Worm (Caenorhabditis elegans) whole organism, late embryonic: ENCODE results near the gene H04D03.2.

Experiments used
- ceh-24 ChIP-seq: sonication (generic microtip); optimal IDR thresholded peaks from 2 replicates; lab custom pipeline; 2016; ENCODE audit warnings: mild to moderate bottlenecking, missing genetic modification characterization, missing compliant biosample characterization
- elt-2 ChIP-seq: sonication (generic microtip); optimal IDR thresholded peaks from 2 replicates; lab custom pipeline; 2016; ENCODE audit warnings: missing genetic modification reagents, missing genetic modification characterization, missing compliant biosample characterization
- eyg-1 ChIP-seq: sonication (generic microtip); optimal IDR thresholded peaks from 2 replicates; lab custom pipeline; 2016; ENCODE audit warnings: missing genotype, missing genetic modification characterization, missing compliant biosample characterization
- odd-2 ChIP-seq: sonication (generic microtip); optimal IDR thresholded peaks from 2 replicates; lab custom pipeline; 2017; ENCODE audit warnings: antibody characterized with exemption, mild to moderate bottlenecking, missing genetic modification characterization, missing compliant biosample characterization
- pha-4 ChIP-seq: fragments of 150-350 bp; optimal IDR thresholded peaks from 2 replicates; lab custom pipeline; 2018; ENCODE audit warnings: missing biosample characterization, missing genetic modification reagents, missing genetic modification characterization

DNA sequence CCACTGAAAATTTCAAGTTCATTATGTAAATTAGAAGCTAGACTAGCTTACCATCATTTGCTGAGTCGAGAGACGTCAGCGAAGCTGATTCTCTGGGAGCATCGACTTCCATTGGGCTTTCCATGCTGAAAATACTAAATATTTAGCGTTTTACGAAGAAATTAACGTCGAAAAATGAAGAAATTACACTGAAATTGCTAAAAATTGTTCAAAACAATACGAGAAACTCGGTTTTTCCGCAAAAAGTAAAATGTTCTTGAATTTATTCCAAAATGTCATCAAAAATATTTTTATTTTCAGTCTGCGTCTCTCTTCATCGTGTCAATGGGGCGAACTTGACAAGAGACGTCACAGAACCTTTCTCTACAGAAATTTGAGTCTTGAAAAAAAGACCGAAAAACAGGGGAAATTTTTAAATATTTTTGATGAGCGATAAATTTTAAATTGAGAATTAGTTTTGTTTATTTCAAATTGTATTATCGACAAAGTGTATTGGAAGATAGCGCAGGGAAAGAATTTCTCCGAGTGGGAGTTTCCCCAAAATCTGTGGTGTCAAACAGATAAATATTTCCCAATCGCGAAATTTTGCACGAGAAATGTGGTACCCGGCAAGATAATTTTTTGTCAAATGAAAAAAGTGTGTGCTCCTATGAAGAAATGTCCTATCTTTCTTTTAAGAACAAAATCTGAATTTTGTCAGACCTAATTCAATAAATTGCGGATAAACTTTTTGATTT lies 18.4 kb upstream of the H04D03.2 start, which contains the start of gene ecps-1:
- no peak for TF ChIP-seq eyg-1 (tag; lab: Kevin White, UChicago)
- no peak for TF ChIP-seq ceh-24 (tag; lab: Kevin White, UChicago)
- no peak for TF ChIP-seq pha-4 (tag; lab: Kevin White, UChicago)
- TF ChIP-seq elt-2 (tag; lab: Kevin White, UChicago): no peak
- no peak for TF ChIP-seq odd-2 (tag; lab: Kevin White, UChicago)
